Fruit fly (Drosophila melanogaster) whole organism, embryonic: ENCODE measurements around the gene CG13917.

ENCODE experiments used
- CG10274 ChIP-seq: fragments of 200-800 bp; sonication (Bioruptor generic); optimal IDR thresholded peaks from 3 replicates; lab custom pipeline; 2017; ENCODE audit warnings: missing biosample characterization, mild to moderate bottlenecking, missing genetic modification characterization
- CG11560 ChIP-seq: fragments of 200-800 bp; sonication (Bioruptor generic); IDR thresholded peaks from 3 replicates; pipeline ENCODE4 v1.3.6; 2022; ENCODE audit warnings: missing biosample characterization, missing genetic modification characterization
- CG11723 ChIP-seq: fragments of 200-800 bp; sonication (Bioruptor generic); optimal IDR thresholded peaks from 2 replicates; lab custom pipeline; 2017; ENCODE audit warnings: missing biosample characterization, mild to moderate bottlenecking, missing genetic modification characterization
- CG13287 ChIP-seq: fragments of 200-800 bp; sonication (Bioruptor generic); IDR thresholded peaks from 2 replicates; pipeline ENCODE4 v1.3.6; 2022; ENCODE audit warnings: missing biosample characterization, missing genetic modification characterization; ENCODE audit not compliant: partially characterized antibody
- CG14441 ChIP-seq: fragments of 200-800 bp; sonication (Bioruptor generic); IDR thresholded peaks from 2 replicates; pipeline ENCODE4 v1.3.6; 2022; ENCODE audit warnings: missing biosample characterization, missing genetic modification characterization
- CG14710 ChIP-seq: fragments of 200-800 bp; sonication (Bioruptor generic); optimal IDR thresholded peaks from 3 replicates; lab custom pipeline; 2019; ENCODE audit warnings: missing biosample characterization, mild to moderate bottlenecking, missing genetic modification characterization, moderate library complexity
- CG14965 ChIP-seq: fragments of 200-800 bp; sonication (Bioruptor generic); optimal IDR thresholded peaks from 2 replicates; lab custom pipeline; 2016; ENCODE audit warnings: missing biosample characterization, missing genetic modification characterization, borderline replicate concordance
- CG15601 ChIP-seq: fragments of 200-800 bp; sonication (Bioruptor generic); optimal IDR thresholded peaks from 3 replicates; lab custom pipeline; 2019; ENCODE audit warnings: missing biosample characterization, mild to moderate bottlenecking, missing genetic modification characterization, moderate library complexity
- CG16813 ChIP-seq: fragments of 200-800 bp; sonication (Bioruptor generic); IDR thresholded peaks from 3 replicates; pipeline ENCODE4 v1.3.6; 2022; ENCODE audit warnings: missing biosample characterization, missing genetic modification characterization; ENCODE audit not compliant: partially characterized antibody
- CG17829 ChIP-seq: fragments of 200-800 bp; optimal IDR thresholded peaks from 2 replicates; lab custom pipeline; 2019; ENCODE audit warnings: missing biosample characterization, mild to moderate bottlenecking, missing genetic modification characterization, moderate library complexity
- CG2199 ChIP-seq: fragments of 200-800 bp; sonication (Bioruptor generic); IDR thresholded peaks from 3 replicates; pipeline ENCODE4 v1.3.6; 2022; ENCODE audit warnings: missing biosample characterization, missing genetic modification characterization
- CG30403 ChIP-seq: fragments of 200-800 bp; sonication (Bioruptor generic); optimal IDR thresholded peaks from 3 replicates; lab custom pipeline; 2016; ENCODE audit warnings: missing biosample characterization, missing genetic modification characterization
- CG31388 ChIP-seq: fragments of 200-800 bp; sonication (Bioruptor generic); optimal IDR thresholded peaks from 2 replicates; lab custom pipeline; 2016; ENCODE audit warnings: missing biosample characterization, missing genetic modification characterization
- CG3163 ChIP-seq: fragments of 200-800 bp; sonication (Bioruptor generic); optimal IDR thresholded peaks from 3 replicates; lab custom pipeline; 2016; ENCODE audit warnings: missing biosample characterization, missing genetic modification characterization
- CG4360 ChIP-seq: fragments of 200-800 bp; sonication (Bioruptor generic); IDR thresholded peaks from 2 replicates; pipeline ENCODE4 v1.3.6; 2022; ENCODE audit warnings: missing biosample characterization, missing genetic modification characterization
- CG5180 ChIP-seq: fragments of 200-800 bp; sonication (Bioruptor generic); optimal IDR thresholded peaks from 3 replicates; lab custom pipeline; 2017; ENCODE audit warnings: missing biosample characterization, missing genetic modification characterization, mild to moderate bottlenecking, moderate library complexity, missing genetic modification reagents
- CG5245 ChIP-seq: fragments of 200-800 bp; sonication (Bioruptor generic); optimal IDR thresholded peaks from 3 replicates; lab custom pipeline; 2016; ENCODE audit warnings: missing biosample characterization, missing genetic modification characterization
- CG6765 ChIP-seq: fragments of 200-800 bp; sonication (Bioruptor generic); optimal IDR thresholded peaks from 3 replicates; lab custom pipeline; 2017; ENCODE audit warnings: missing biosample characterization, mild to moderate bottlenecking, missing genetic modification characterization
- CG7556 ChIP-seq: fragments of 200-800 bp; sonication (Bioruptor generic); optimal IDR thresholded peaks from 2 replicates; lab custom pipeline; 2017; ENCODE audit warnings: missing biosample characterization, mild to moderate bottlenecking, missing genetic modification characterization
- CG7839 ChIP-seq: fragments of 200-800 bp; sonication (Bioruptor generic); optimal IDR thresholded peaks from 3 replicates; lab custom pipeline; 2018; ENCODE audit warnings: missing biosample characterization, mild to moderate bottlenecking, missing genetic modification characterization, moderate library complexity
- CG9609 ChIP-seq: fragments of 200-800 bp; sonication (Bioruptor generic); optimal IDR thresholded peaks from 3 replicates; lab custom pipeline; 2016; ENCODE audit warnings: missing biosample characterization, missing genetic modification characterization
- CG9797 ChIP-seq: fragments of 200-800 bp; sonication (Bioruptor generic); optimal IDR thresholded peaks from 3 replicates; lab custom pipeline; 2018; ENCODE audit warnings: missing biosample characterization, mild to moderate bottlenecking, missing genetic modification characterization
- CG9817 ChIP-seq: fragments of 200-800 bp; sonication (Bioruptor generic); optimal IDR thresholded peaks from 2 replicates; lab custom pipeline; 2018; ENCODE audit warnings: missing biosample characterization, mild to moderate bottlenecking, missing genetic modification characterization, moderate library complexity
- CkIIα-i1 ChIP-seq: fragments of 200-800 bp; sonication (Bioruptor generic); IDR thresholded peaks from 2 replicates; pipeline ENCODE4 v1.3.6; 2022; ENCODE audit warnings: missing biosample characterization, missing genetic modification characterization
- E2f1 ChIP-seq: fragments of 200-800 bp; sonication (Bioruptor generic); IDR thresholded peaks from 2 replicates; pipeline ENCODE4 v1.3.6; 2022; ENCODE audit warnings: missing biosample characterization, missing genetic modification characterization
- Ets97D ChIP-seq: fragments of 200-800 bp; sonication (Bioruptor generic); optimal IDR thresholded peaks from 3 replicates; lab custom pipeline; 2016; ENCODE audit warnings: missing biosample characterization, missing genetic modification characterization
- Fer1 ChIP-seq: fragments of 200-800 bp; sonication (Bioruptor generic); optimal IDR thresholded peaks from 2 replicates; lab custom pipeline; 2017; ENCODE audit warnings: missing biosample characterization, mild to moderate bottlenecking, missing genetic modification characterization
- Hand ChIP-seq: fragments of 200-800 bp; sonication (Bioruptor generic); optimal IDR thresholded peaks from 2 replicates; lab custom pipeline; 2017; ENCODE audit warnings: mild to moderate bottlenecking, missing biosample characterization, missing genetic modification reagents, missing genetic modification characterization
- Hsf ChIP-seq: fragments of 200-800 bp; sonication (Bioruptor generic); optimal IDR thresholded peaks from 3 replicates; lab custom pipeline; 2016; ENCODE audit warnings: missing biosample characterization, missing genetic modification characterization
- Pdp1 ChIP-seq, 2 experiments: fragments of 200-800 bp; sonication (Bioruptor generic); optimal IDR thresholded peaks; 3 replicates each; lab custom pipeline; 2016; ENCODE audit warnings: missing biosample characterization in 2 of 2, missing genetic modification characterization in 2 of 2, mild to moderate bottlenecking in 1 of 2, moderate library complexity in 1 of 2
- al ChIP-seq: fragments of 200-800 bp; sonication (Bioruptor generic); IDR thresholded peaks from 2 replicates; pipeline ENCODE4 v1.3.6; 2022; ENCODE audit warnings: missing biosample characterization, missing genetic modification characterization
- ash1 ChIP-seq: fragments of 200-800 bp; sonication (Bioruptor generic); optimal IDR thresholded peaks from 2 replicates; lab custom pipeline; 2018; ENCODE audit warnings: missing biosample characterization, mild to moderate bottlenecking, missing genetic modification characterization
- caup ChIP-seq: fragments of 200-800 bp; sonication (Bioruptor generic); optimal IDR thresholded peaks from 3 replicates; lab custom pipeline; 2017; ENCODE audit warnings: missing biosample characterization, mild to moderate bottlenecking, missing genetic modification characterization, moderate library complexity; ENCODE audit not compliant: severe bottlenecking
- chm ChIP-seq: fragments of 200-800 bp; sonication (Bioruptor generic); IDR thresholded peaks from 2 replicates; pipeline ENCODE4 v1.3.6; 2022; ENCODE audit warnings: missing biosample characterization, missing genetic modification characterization
- dimm ChIP-seq: fragments of 200-800 bp; sonication (Bioruptor generic); IDR thresholded peaks from 2 replicates; pipeline ENCODE4 v1.3.6; 2022; ENCODE audit warnings: missing biosample characterization, missing genetic modification characterization
- gt ChIP-seq: fragments of 200-800 bp; sonication (Bioruptor generic); IDR thresholded peaks from 2 replicates; pipeline ENCODE4 v1.3.6; 2022; ENCODE audit warnings: missing biosample characterization, missing genetic modification characterization
- her ChIP-seq: fragments of 200-800 bp; sonication (Bioruptor generic); optimal IDR thresholded peaks from 2 replicates; lab custom pipeline; 2016; ENCODE audit warnings: missing biosample characterization, missing genetic modification characterization
- hkb ChIP-seq, 2 experiments: fragments of 200-800 bp in 1 of 2; fragments of >200 bp in 1 of 2; sonication (Bioruptor generic) in 1 of 2; IDR thresholded peaks in 1 of 2; optimal IDR thresholded peaks in 1 of 2; 2 replicates each; pipeline versions ENCODE4 v1.3.6 to Lab custom; 2017 to 2022; ENCODE audit warnings: missing biosample characterization in 1 of 2, missing genetic modification characterization in 1 of 2
- hth ChIP-seq: fragments of >200 bp; optimal IDR thresholded peaks from 2 replicates; lab custom pipeline; 2017; ENCODE audit warnings: inconsistent platforms
- inv ChIP-seq: fragments of 200-800 bp; sonication (Bioruptor generic); IDR thresholded peaks from 2 replicates; pipeline ENCODE4 v1.3.6; 2022; ENCODE audit warnings: missing biosample characterization, missing genetic modification characterization; ENCODE audit not compliant: partially characterized antibody
- kah ChIP-seq: fragments of 200-800 bp; sonication (Bioruptor generic); optimal IDR thresholded peaks from 2 replicates; lab custom pipeline; 2018; ENCODE audit warnings: missing biosample characterization, mild to moderate bottlenecking, missing genetic modification characterization
- pho ChIP-seq: fragments of 200-800 bp; sonication (Bioruptor generic); optimal IDR thresholded peaks from 2 replicates; lab custom pipeline; 2016; ENCODE audit warnings: missing biosample characterization, missing genetic modification characterization
- sob ChIP-seq: fragments of 200-800 bp; sonication (Bioruptor generic); IDR thresholded peaks from 2 replicates; pipeline ENCODE4 v1.3.6; 2022; ENCODE audit warnings: missing biosample characterization, missing genetic modification characterization
- sr ChIP-seq: fragments of 200-800 bp; sonication (Bioruptor generic); IDR thresholded peaks from 3 replicates; pipeline ENCODE4 v1.3.6; 2022; ENCODE audit warnings: missing biosample characterization, missing genetic modification characterization
- stc ChIP-seq: fragments of 200-800 bp; sonication (Bioruptor generic); IDR thresholded peaks from 2 replicates; pipeline ENCODE4 v1.3.6; 2022; ENCODE audit warnings: missing biosample characterization, missing genetic modification characterization
- sug ChIP-seq: fragments of 200-800 bp; optimal IDR thresholded peaks from 2 replicates; lab custom pipeline; 2019; ENCODE audit warnings: missing biosample characterization, mild to moderate bottlenecking, missing genetic modification characterization, moderate library complexity
- trem ChIP-seq: fragments of 200-800 bp; optimal IDR thresholded peaks from 3 replicates; lab custom pipeline; 2019; ENCODE audit warnings: missing biosample characterization, mild to moderate bottlenecking, missing genetic modification characterization, moderate library complexity
- wdn ChIP-seq: fragments of 200-800 bp; sonication (Bioruptor generic); IDR thresholded peaks from 2 replicates; pipeline ENCODE4 v1.3.6; 2022; ENCODE audit warnings: missing biosample characterization, missing genetic modification characterization
- yki ChIP-seq: fragments of >200 bp; optimal IDR thresholded peaks from 3 replicates; lab custom pipeline; 2018
- zfh1 ChIP-seq: fragments of 200-800 bp; sonication (Bioruptor generic); IDR thresholded peaks from 3 replicates; pipeline ENCODE4 v1.3.6; 2022; ENCODE audit warnings: missing biosample characterization, missing genetic modification characterization

Gene CG13917

DNA sequence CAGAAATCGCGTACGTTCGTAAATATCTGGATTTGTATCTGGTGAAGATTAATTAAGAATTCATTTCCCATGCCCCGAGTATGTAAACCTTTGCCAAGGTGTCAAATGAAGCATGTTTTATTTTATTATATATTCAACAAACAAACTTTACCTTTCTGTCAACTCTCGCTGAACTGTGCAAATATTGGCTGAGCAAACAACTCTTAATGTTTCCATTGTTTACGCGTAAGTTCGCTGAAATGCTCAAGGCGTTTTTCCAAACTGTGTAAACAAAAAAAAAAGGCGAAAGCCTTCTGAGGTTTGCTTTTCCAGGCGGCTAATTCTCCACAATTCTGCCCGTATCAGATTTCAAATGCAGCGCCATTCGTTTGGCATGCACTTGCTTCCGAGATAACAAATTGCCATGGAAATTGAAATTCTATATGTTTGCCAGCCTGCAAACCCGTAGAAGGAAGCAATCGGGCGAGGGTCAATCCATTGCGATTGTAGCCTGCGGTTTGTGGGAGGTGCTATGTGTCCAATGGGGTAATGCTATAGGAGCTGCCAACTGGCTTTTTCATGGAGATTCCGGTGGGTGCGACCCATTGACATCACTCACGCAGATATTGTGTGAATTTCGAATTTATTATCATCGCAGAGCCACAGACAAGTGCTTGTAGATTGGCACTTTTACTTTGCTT lies 15.3 kb downstream of the CG13917 start (continued):
- TF ChIP-seq stc (GFP tag; lab: Robert Waterston, UW) = peak; percentile 67
- peak; percentile 47 for TF ChIP-seq kah (GFP tag; lab: Kevin White, UChicago)
- TF ChIP-seq CG6765 (GFP tag; lab: Kevin White, UChicago) = peak; percentile 91
- peak; percentile 25 for TF ChIP-seq Hsf
- TF ChIP-seq sob = peak; percentile 84; the same call in 1 of the 2 replicates
- no peak for TF ChIP-seq CG11560 (tag; lab: Robert Waterston, UW)
- TF ChIP-seq sug (tag; lab: Kevin White, UChicago) = no peak
- peak; percentile 74 for TF ChIP-seq Hand
- TF ChIP-seq CG5245 (GFP tag; lab: Kevin White, UChicago) = peak; percentile 7
- TF ChIP-seq CG15601 (tag; lab: Kevin White, UChicago) = peak; percentile 11
- peak; percentile 26 for TF ChIP-seq CG30403 (GFP tag; lab: Kevin White, UChicago)
- peak; percentile 68 for TF ChIP-seq wdn (GFP tag; lab: Robert Waterston, UW)
- TF ChIP-seq CG14965 (GFP tag; lab: Kevin White, UChicago) = peak; percentile 23
- TF ChIP-seq E2f1 (GFP tag; lab: Robert Waterston, UW) = no peak
- peak; percentile 68 for TF ChIP-seq CG5180 (GFP tag; lab: Kevin White, UChicago)
- peak; percentile 92 for TF ChIP-seq Fer1 (GFP tag; lab: Kevin White, UChicago)
- peak; percentile 65 for TF ChIP-seq CG7556
- 0 out of 2 replicates have a peak, but pooled peaks have one; percentile 16 for TF ChIP-seq al (GFP tag; lab: Robert Waterston, UW)
- TF ChIP-seq CG9797 = no peak
- no peak for TF ChIP-seq CG7839
- peak; percentile 79 for TF ChIP-seq ash1 (GFP tag; lab: Kevin White, UChicago)
- peak; percentile 78 for TF ChIP-seq CG9817
- TF ChIP-seq CG14710 (tag; lab: Kevin White, UChicago) = peak; percentile 1
- TF ChIP-seq zfh1 = 0 out of 3 replicates have a peak, but pooled peaks have one; percentile 36
- no peak for TF ChIP-seq gt (GFP tag; lab: Robert Waterston, UW)
- TF ChIP-seq CG13287 (GFP tag; lab: Robert Waterston, UW) = no peak
- TF ChIP-seq CG3163 = peak; percentile 16
- TF ChIP-seq CG17829 (tag; lab: Kevin White, UChicago) = no peak
- peak; percentile 54 for TF ChIP-seq CG11723
- TF ChIP-seq her (GFP tag; lab: Kevin White, UChicago) = peak; percentile 53
- TF ChIP-seq inv (GFP tag; lab: Robert Waterston, UW) = no peak
- peak; percentile 95 for TF ChIP-seq caup (GFP tag; lab: Kevin White, UChicago)
- peak; percentile 16 for TF ChIP-seq CG31388 (GFP tag; lab: Kevin White, UChicago)
- TF ChIP-seq trem (tag; lab: Kevin White, UChicago) = no peak
- no peak; the same call in 1 of the 2 replicates for TF ChIP-seq CG14441 (GFP tag; lab: Robert Waterston, UW)
- peak; percentile 21 for TF ChIP-seq Ets97D (GFP tag; lab: Kevin White, UChicago)
- TF ChIP-seq dimm = no peak
- no peak for TF ChIP-seq CkIIα-i1
- TF ChIP-seq yki = no peak
- TF ChIP-seq hkb (optimal IDR thresholded peaks at IDR 0.05; lab: Kevin White, UChicago) = no peak
- peak; percentile 80 for TF ChIP-seq hkb (GFP tag; IDR thresholded peaks at IDR 0.05; lab: Robert Waterston, UW)
- TF ChIP-seq Pdp1 (GFP tag; optimal IDR thresholded peaks at IDR 0.05; lab: Kevin White, UChicago) = peak in 1 of 2 experiments; percentile 23
- TF ChIP-seq hth (lab: Kevin White, UChicago) = no peak
- TF ChIP-seq chm (GFP tag; lab: Robert Waterston, UW) = peak; percentile 43; the same call in 1 of the 2 replicates
- peak; percentile 82 for TF ChIP-seq pho
- TF ChIP-seq CG4360 = no peak
- no peak for TF ChIP-seq CG9609 (GFP tag; lab: Kevin White, UChicago)
- peak; percentile 71 for TF ChIP-seq CG10274 (GFP tag; lab: Kevin White, UChicago)
- TF ChIP-seq sr (GFP tag; lab: Robert Waterston, UW) = no peak
- TF ChIP-seq CG16813 (GFP tag; lab: Robert Waterston, UW) = no peak
- no peak for TF ChIP-seq CG2199 (GFP tag; lab: Robert Waterston, UW)
